Worm (Caenorhabditis elegans) whole organism, L4 larva: ENCODE data around the gene F43D2.3.

Experiments used
- F49E8.2 ChIP-seq: sonication (generic microtip); optimal IDR thresholded peaks from 2 replicates; lab custom pipeline; 2016; ENCODE audit warnings: missing compliant biosample characterization, mild to moderate bottlenecking, missing genetic modification characterization, borderline replicate concordance
- Y105C5A.15 ChIP-seq: fragments of 200-800 bp; sonication (Bioruptor generic); IDR thresholded peaks from 2 replicates; pipeline ENCODE4 v1.3.6; 2022; ENCODE audit warnings: missing genetic modification characterization, missing compliant biosample characterization
- Y75B8A.6 ChIP-seq: fragments of 200-800 bp; sonication (Bioruptor generic); IDR thresholded peaks from 2 replicates; pipeline ENCODE4 v1.3.6; 2022; ENCODE audit warnings: missing genetic modification reagents, missing genetic modification characterization, missing compliant biosample characterization
- ama-1 ChIP-seq: fragments of 150-350 bp; optimal IDR thresholded peaks from 2 replicates; lab custom pipeline; 2014; ENCODE audit warnings: inconsistent platforms, mixed read lengths
- ceh-28 ChIP-seq: fragments of 150-350 bp; optimal IDR thresholded peaks from 2 replicates; lab custom pipeline; 2014; ENCODE audit warnings: missing biosample characterization, missing genetic modification reagents, missing genetic modification characterization
- egl-27 ChIP-seq: sonication (generic microtip); optimal IDR thresholded peaks from 3 replicates; lab custom pipeline; 2017; ENCODE audit warnings: missing biosample characterization, missing genetic modification reagents, missing genetic modification characterization
- nhr-76 ChIP-seq: fragments of 150-350 bp; optimal IDR thresholded peaks from 2 replicates; lab custom pipeline; 2014; ENCODE audit warnings: missing biosample characterization, missing genetic modification characterization
- skn-1 ChIP-seq: fragments of 150-350 bp; optimal IDR thresholded peaks from 2 replicates; lab custom pipeline; 2014; ENCODE audit warnings: missing biosample characterization, missing genetic modification characterization
- snpc-4 ChIP-seq: fragments of 150-350 bp; optimal IDR thresholded peaks from 2 replicates; lab custom pipeline; 2014; ENCODE audit warnings: missing biosample characterization, missing genetic modification characterization
- unc-39 ChIP-seq: sonication (generic microtip); optimal IDR thresholded peaks from 2 replicates; lab custom pipeline; 2017; ENCODE audit warnings: missing biosample characterization, missing genetic modification characterization

- TF ChIP-seq ama-1 (lab: Kevin White, UChicago) (no peak), ceh-28 (tag; lab: Kevin White, UChicago) (no peak), skn-1 (tag; lab: Kevin White, UChicago) (no peak), unc-39 (no peak), Y105C5A.15 (GFP tag; lab: Robert Waterston, UW) (no peak), Y75B8A.6 (no peak), nhr-76 (tag; lab: Kevin White, UChicago) (no peak), snpc-4 (tag; lab: Kevin White, UChicago) (no peak), egl-27 (tag; lab: Kevin White, UChicago) (no peak), F49E8.2 (tag; lab: Kevin White, UChicago) (no peak)
Observed at ce11 chrV:14631588-14631987, at the start of gene F43D2.3.
